Fruit fly (Drosophila melanogaster): Measurements from ENCODE around the gene CG32228.
A peak's percentile ranks its signal among the peaks of the same experiment; 100 is the strongest.

The CG32228 gene

dm6 chr3L:20313469-20313868 is 47.9 kb downstream of the CG32228 start, which contains the start of gene alphaSnap (continued):
- TF ChIP-seq CG15269 (tag; optimal IDR thresholded peaks at IDR 0.05) (no peak), CG10979 (tag; optimal IDR thresholded peaks at IDR 0.05) (peak; percentile 9), Bteb2 (GFP tag; optimal IDR thresholded peaks at IDR 0.05) (peak; percentile 33), Side (GFP tag; optimal IDR thresholded peaks at IDR 0.05) (no peak), CG12299 (tag; optimal IDR thresholded peaks at IDR 0.05) (no peak), tx (GFP tag; optimal IDR thresholded peaks at IDR 0.05) (peak; percentile 13), HLH54F (GFP tag; optimal IDR thresholded peaks at IDR 0.05) (peak; percentile 31), crp (GFP tag; optimal IDR thresholded peaks at IDR 0.05) (peak in 1 of 2 experiments; percentile 47), ara (GFP tag; IDR thresholded peaks at IDR 0.05) (0 out of 2 replicates have a peak, but pooled peaks have one; percentile 10), CG2712 (tag; optimal IDR thresholded peaks at IDR 0.05) (peak; percentile 27), D19A (tag; optimal IDR thresholded peaks at IDR 0.05) (no peak), CG13624 (GFP tag; optimal IDR thresholded peaks at IDR 0.05) (peak; percentile 25), p53 (GFP tag; optimal IDR thresholded peaks at IDR 0.05) (no peak), BEAF-32 (GFP tag; optimal IDR thresholded peaks at IDR 0.05) (peak; percentile 60), CG17829 (tag; optimal IDR thresholded peaks at IDR 0.05) (peak; percentile 54), CG12659 (GFP tag; optimal IDR thresholded peaks at IDR 0.05) (peak; percentile 76), CG4328 (GFP tag; optimal IDR thresholded peaks at IDR 0.05) (no peak), sna (GFP tag; IDR thresholded peaks at IDR 0.05; ENCODE audit: partially characterized antibody) (0 out of 2 replicates have a peak, but pooled peaks have one; percentile 13), CG30403 (GFP tag; optimal IDR thresholded peaks at IDR 0.05) (peak; percentile 18), btn (GFP tag; optimal IDR thresholded peaks at IDR 0.05) (no peak), caup (GFP tag; optimal IDR thresholded peaks at IDR 0.05; ENCODE audit: severe bottlenecking) (peak; percentile 50), CG6689 (GFP tag; IDR thresholded peaks at IDR 0.05) (no peak), fd3F (GFP tag; optimal IDR thresholded peaks at IDR 0.05) (no peak), ac (GFP tag; optimal IDR thresholded peaks at IDR 0.05) (peak; percentile 68), CG12155 (GFP tag; optimal IDR thresholded peaks at IDR 0.05) (peak; percentile 39), CG6791 (GFP tag; IDR thresholded peaks at IDR 0.05; ENCODE audit: partially characterized antibody) (0 out of 3 replicates have a peak, but pooled peaks have one; percentile 35), CG1603 (tag; optimal IDR thresholded peaks at IDR 0.05) (peak; percentile 74), Atf6 (GFP tag; IDR thresholded peaks at IDR 0.05) (peak; percentile 11; the same call in 1 of the 2 replicates), chn (GFP tag; optimal IDR thresholded peaks at IDR 0.05) (no peak), CG3407 (GFP tag; optimal IDR thresholded peaks at IDR 0.05) (peak; percentile 38), mam (GFP tag; optimal IDR thresholded peaks at IDR 0.05) (peak; percentile 31), her (GFP tag; optimal IDR thresholded peaks at IDR 0.05) (peak; percentile 20), shn (GFP tag; optimal IDR thresholded peaks at IDR 0.05) (peak; percentile 17), CG42726 (GFP tag; IDR thresholded peaks at IDR 0.05; ENCODE audit: partially characterized antibody) (peak; percentile 36; the same call in 1 of the 2 replicates), Bgb (GFP tag; IDR thresholded peaks at IDR 0.05; ENCODE audit: partially characterized antibody) (peak; percentile 45; the same call in 1 of the 2 replicates), Sry-δ (GFP tag; optimal IDR thresholded peaks at IDR 0.05) (peak; percentile 41), CG9727 (GFP tag; optimal IDR thresholded peaks at IDR 0.05) (no peak), B-H2 (GFP tag; optimal IDR thresholded peaks at IDR 0.05) (no peak), slbo (GFP tag; IDR thresholded peaks at IDR 0.05) (peak; percentile 49), Myb (GFP tag; optimal IDR thresholded peaks at IDR 0.05) (peak; percentile 98), Optix (GFP tag; IDR thresholded peaks at IDR 0.05) (0 out of 3 replicates have a peak, but pooled peaks have one; percentile 6), chm (GFP tag; IDR thresholded peaks at IDR 0.05) (peak; percentile 58; the same call in 1 of the 2 replicates), CG2120 (GFP tag; optimal IDR thresholded peaks at IDR 0.05) (peak; percentile 50), CG31365 (tag; optimal IDR thresholded peaks at IDR 0.05) (no peak), pho (GFP tag; optimal IDR thresholded peaks at IDR 0.05) (peak; percentile 51), cg (GFP tag; optimal IDR thresholded peaks at IDR 0.05) (peak; percentile 4), CG9932 (GFP tag; IDR thresholded peaks at IDR 0.05) (peak; percentile 43; the same call in 1 of the 2 replicates), pita (GFP tag; optimal IDR thresholded peaks at IDR 0.05) (no peak), onecut (GFP tag; IDR thresholded peaks at IDR 0.05) (peak; percentile 99), amos (GFP tag; IDR thresholded peaks at IDR 0.05; ENCODE audit: partially characterized antibody) (peak; percentile 44)
